Fruit fly (Drosophila melanogaster): Measurements from ENCODE around the gene wat.

The wat gene

DNA sequence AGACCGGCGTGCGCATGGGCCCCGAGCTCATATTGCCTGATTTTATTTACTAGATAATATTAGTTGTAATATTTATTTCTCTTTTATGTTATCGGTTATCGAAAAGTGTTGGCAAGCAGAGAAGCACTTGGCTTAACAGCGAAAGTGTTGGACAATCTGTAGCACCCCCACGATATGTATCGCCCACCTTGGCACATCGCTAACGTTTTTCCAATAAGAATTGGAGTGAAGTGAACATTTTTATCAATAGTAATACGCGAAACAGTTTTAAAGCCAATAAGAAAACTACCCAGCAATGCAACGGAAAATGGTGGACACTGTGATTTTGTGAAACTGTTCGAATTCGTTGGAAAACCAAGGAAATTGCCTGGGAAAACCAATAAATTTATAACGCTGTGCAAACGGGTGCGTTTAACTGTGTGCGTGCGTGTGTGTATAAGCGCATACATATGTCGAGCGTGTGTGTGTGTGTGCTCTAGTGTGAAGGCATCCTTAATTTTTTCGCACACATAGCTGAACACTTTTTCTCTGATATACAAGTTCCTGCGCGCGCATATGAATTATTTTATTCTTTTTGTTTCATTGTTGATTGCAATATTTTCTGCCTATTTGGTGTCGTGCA lies 18.9 kb upstream of the wat start, which contains the start of the genes Slu7 and Pkc98E (continued):
- TF ChIP-seq CG12942 (GFP tag; optimal IDR thresholded peaks at IDR 0.05): peak; percentile 66
- TF ChIP-seq Myb (GFP tag; optimal IDR thresholded peaks at IDR 0.05): peak; percentile 43
- TF ChIP-seq amos (GFP tag; IDR thresholded peaks at IDR 0.05; ENCODE audit: partially characterized antibody): peak; percentile 94
- TF ChIP-seq lab (GFP tag; optimal IDR thresholded peaks at IDR 0.05): peak; percentile 77
- TF ChIP-seq CG7786 (GFP tag; optimal IDR thresholded peaks at IDR 0.05): peak; percentile 72
- peak; percentile 59 for TF ChIP-seq CG33213 (GFP tag; optimal IDR thresholded peaks at IDR 0.05)
- TF ChIP-seq Rfx (GFP tag; IDR thresholded peaks at IDR 0.05): peak; percentile 89
- peak; percentile 53 for TF ChIP-seq tx (GFP tag; optimal IDR thresholded peaks at IDR 0.05)
- TF ChIP-seq Bteb2 (GFP tag; optimal IDR thresholded peaks at IDR 0.05): peak; percentile 51
- TF ChIP-seq CG4282 (GFP tag; optimal IDR thresholded peaks at IDR 0.05): peak; percentile 53
- no peak for TF ChIP-seq stc (GFP tag; IDR thresholded peaks at IDR 0.05)
- no peak for TF ChIP-seq Ravus (GFP tag; IDR thresholded peaks at IDR 0.05)
- TF ChIP-seq Scr (GFP tag; IDR thresholded peaks at IDR 0.05; ENCODE audit: partially characterized antibody): peak; percentile 89
- TF ChIP-seq CG10209 (GFP tag; optimal IDR thresholded peaks at IDR 0.05): peak; percentile 38
- TF ChIP-seq Spps (tag; optimal IDR thresholded peaks at IDR 0.05): no peak
- TF ChIP-seq dysf (GFP tag; IDR thresholded peaks at IDR 0.05): 0 out of 3 replicates have a peak, but pooled peaks have one; percentile 27
- TF ChIP-seq Dfd (GFP tag; optimal IDR thresholded peaks at IDR 0.05): no peak
- TF ChIP-seq eyg (GFP tag; optimal IDR thresholded peaks at IDR 0.05): peak; percentile 45
- TF ChIP-seq H2.0 (GFP tag; IDR thresholded peaks at IDR 0.05): peak; percentile 52
- TF ChIP-seq sim (GFP tag; IDR thresholded peaks at IDR 0.05): no peak
- peak; percentile 70 for TF ChIP-seq lilli (GFP tag; optimal IDR thresholded peaks at IDR 0.05)
- peak; percentile 89 for TF ChIP-seq CG13287 (GFP tag; IDR thresholded peaks at IDR 0.05; ENCODE audit: partially characterized antibody)
- peak; percentile 50 for TF ChIP-seq CG1647 (GFP tag; optimal IDR thresholded peaks at IDR 0.05)
- TF ChIP-seq CG8478 (optimal IDR thresholded peaks at IDR 0.05): peak; percentile 95
- no peak for TF ChIP-seq CG4730 (GFP tag; IDR thresholded peaks at IDR 0.05)
- TF ChIP-seq CG6689 (GFP tag; IDR thresholded peaks at IDR 0.05): 0 out of 2 replicates have a peak, but pooled peaks have one; percentile 7
- TF ChIP-seq Blimp-1 (GFP tag; optimal IDR thresholded peaks at IDR 0.05): peak; percentile 16
- no peak for TF ChIP-seq ab (GFP tag; optimal IDR thresholded peaks at IDR 0.05)
- no peak for TF ChIP-seq Doc2 (GFP tag; IDR thresholded peaks at IDR 0.05)
- TF ChIP-seq pzg (GFP tag; optimal IDR thresholded peaks at IDR 0.05): peak; percentile 91
- TF ChIP-seq CG10543 (GFP tag; optimal IDR thresholded peaks at IDR 0.05): peak; percentile 73
- TF ChIP-seq cg (GFP tag; optimal IDR thresholded peaks at IDR 0.05): peak; percentile 95
- TF ChIP-seq CG17359 (tag; optimal IDR thresholded peaks at IDR 0.05): peak; percentile 42
- TF ChIP-seq CG17612 (GFP tag; IDR thresholded peaks at IDR 0.05): no peak
- peak; percentile 32; the same call in 1 of the 2 replicates for TF ChIP-seq ara (GFP tag; IDR thresholded peaks at IDR 0.05)
- 0 out of 2 replicates have a peak, but pooled peaks have one; percentile 25 for TF ChIP-seq E2f2 (GFP tag; IDR thresholded peaks at IDR 0.05)
- TF ChIP-seq CG13123 (GFP tag; optimal IDR thresholded peaks at IDR 0.05): peak; percentile 29
- TF ChIP-seq HLH4C (GFP tag; IDR thresholded peaks at IDR 0.05; ENCODE audit: partially characterized antibody): peak; percentile 87
- TF ChIP-seq CG30403 (GFP tag; optimal IDR thresholded peaks at IDR 0.05): peak; percentile 66
- peak; percentile 39 for TF ChIP-seq Camta (GFP tag; optimal IDR thresholded peaks at IDR 0.05)
- TF ChIP-seq CG8765 (GFP tag; IDR thresholded peaks at IDR 0.05): peak; percentile 57

Measured in whole organism, embryonic.